Fruit fly (Drosophila melanogaster) S2 (cell line): Measurements from ENCODE around the gene scf.

Source experiments
- CG8478 ChIP-seq: fragments of >200 bp; optimal IDR thresholded peaks from 2 replicates; lab custom pipeline; 2018
- CTCF ChIP-seq, 2 experiments: fragments of >200 bp; optimal IDR thresholded peaks; 2 replicates each; lab custom pipeline; 2018

dm6 chr3L:1307005-1307632 is 8.6 kb downstream of the scf start, which contains the start of the genes Ctr9 and Nt5a:
- TF ChIP-seq CTCF (optimal IDR thresholded peaks at IDR 0.05; lab: Kevin White, UChicago), result peak; percentile 31 to 47
- TF ChIP-seq CG8478, result no peak
